Fruit fly (Drosophila melanogaster) whole organism, pupa: ENCODE results near the gene Jig.
A peak's percentile ranks its signal among the peaks of the same experiment; 100 is the strongest.

Source experiments
- CG10348 ChIP-seq: fragments of 200-800 bp; sonication (Bioruptor generic); IDR thresholded peaks from 2 replicates; pipeline ENCODE4 v1.3.6; 2022; ENCODE audit warnings: missing biosample characterization, missing genetic modification characterization
- CG12605 ChIP-seq: fragments of 200-800 bp; sonication (Bioruptor generic); IDR thresholded peaks from 2 replicates; pipeline ENCODE4 v1.3.6; 2022; ENCODE audit warnings: missing biosample characterization, missing genetic modification characterization
- CG13204 ChIP-seq: fragments of 200-800 bp; sonication (Bioruptor generic); optimal IDR thresholded peaks from 2 replicates; lab custom pipeline; 2018; ENCODE audit warnings: missing biosample characterization, mild to moderate bottlenecking, missing genetic modification characterization, moderate library complexity
- CG14655 ChIP-seq: fragments of 200-800 bp; sonication (Bioruptor generic); optimal IDR thresholded peaks from 3 replicates; lab custom pipeline; 2017; ENCODE audit warnings: mild to moderate bottlenecking, missing biosample characterization, missing genetic modification reagents, missing genetic modification characterization
- CG15710 ChIP-seq: fragments of 200-800 bp; sonication (Bioruptor generic); optimal IDR thresholded peaks from 2 replicates; lab custom pipeline; 2018; ENCODE audit warnings: missing biosample characterization, mild to moderate bottlenecking, missing genetic modification characterization, moderate library complexity
- CG17806 ChIP-seq: fragments of 200-800 bp; sonication (Bioruptor generic); optimal IDR thresholded peaks from 2 replicates; lab custom pipeline; 2018; ENCODE audit warnings: missing biosample characterization, mild to moderate bottlenecking, missing genetic modification characterization, moderate library complexity
- CG32121 ChIP-seq: fragments of 200-800 bp; sonication (Bioruptor generic); IDR thresholded peaks from 2 replicates; pipeline ENCODE4 v1.3.6; 2022; ENCODE audit warnings: missing biosample characterization, missing genetic modification characterization
- CG34367 ChIP-seq: fragments of 200-800 bp; sonication (Bioruptor generic); optimal IDR thresholded peaks from 2 replicates; lab custom pipeline; 2018; ENCODE audit warnings: missing biosample characterization, mild to moderate bottlenecking, missing genetic modification characterization
- CG4496 ChIP-seq: fragments of 200-800 bp; sonication (Bioruptor generic); IDR thresholded peaks from 3 replicates; pipeline ENCODE4 v1.3.6; 2022; ENCODE audit warnings: missing biosample characterization, missing genetic modification characterization
- CG8159 ChIP-seq: fragments of 200-800 bp; sonication (Bioruptor generic); optimal IDR thresholded peaks from 3 replicates; lab custom pipeline; 2018; ENCODE audit warnings: missing biosample characterization, mild to moderate bottlenecking, missing genetic modification characterization, moderate library complexity
- CG8301 ChIP-seq: fragments of 200-800 bp; sonication (Bioruptor generic); optimal IDR thresholded peaks from 2 replicates; lab custom pipeline; 2018; ENCODE audit warnings: missing biosample characterization, mild to moderate bottlenecking, missing genetic modification characterization
- CG9948 ChIP-seq: fragments of 200-800 bp; sonication (Bioruptor generic); optimal IDR thresholded peaks from 2 replicates; lab custom pipeline; 2018; ENCODE audit warnings: missing biosample characterization, mild to moderate bottlenecking, missing genetic modification characterization, moderate library complexity
- D1 ChIP-seq: fragments of 200-800 bp; sonication (Bioruptor generic); optimal IDR thresholded peaks from 2 replicates; lab custom pipeline; 2018; ENCODE audit warnings: missing biosample characterization, mild to moderate bottlenecking, missing genetic modification characterization, moderate library complexity
- EcR ChIP-seq: fragments of 200-800 bp; sonication (Bioruptor generic); optimal IDR thresholded peaks from 3 replicates; lab custom pipeline; 2019; ENCODE audit warnings: missing biosample characterization, missing genetic modification characterization, mild to moderate bottlenecking, moderate library complexity, missing genetic modification reagents
- Ets98B ChIP-seq: fragments of 200-800 bp; sonication (Bioruptor generic); IDR thresholded peaks from 2 replicates; pipeline ENCODE4 v1.3.6; 2022; ENCODE audit warnings: missing biosample characterization, missing genetic modification characterization
- Pif1A ChIP-seq: fragments of 200-800 bp; sonication (Bioruptor generic); optimal IDR thresholded peaks from 3 replicates; lab custom pipeline; 2016; ENCODE audit warnings: missing biosample characterization, missing genetic modification characterization
- Pif1B ChIP-seq: fragments of 200-800 bp; sonication (Bioruptor generic); optimal IDR thresholded peaks from 3 replicates; lab custom pipeline; 2016; ENCODE audit warnings: missing biosample characterization, missing genetic modification characterization
- Snoo ChIP-seq: fragments of 200-800 bp; sonication (Bioruptor generic); optimal IDR thresholded peaks from 3 replicates; lab custom pipeline; 2017; ENCODE audit warnings: missing biosample characterization, mild to moderate bottlenecking, missing genetic modification characterization, inconsistent platforms
- fd96Ca ChIP-seq: fragments of 200-800 bp; sonication (Bioruptor generic); IDR thresholded peaks from 3 replicates; pipeline ENCODE4 v1.3.6; 2022; ENCODE audit warnings: missing biosample characterization, missing genetic modification characterization
- gl ChIP-seq: fragments of 200-800 bp; sonication (Bioruptor generic); optimal IDR thresholded peaks from 2 replicates; lab custom pipeline; 2018; ENCODE audit warnings: missing biosample characterization, mild to moderate bottlenecking, missing genetic modification characterization
- rn ChIP-seq: fragments of 200-800 bp; sonication (Bioruptor generic); IDR thresholded peaks from 2 replicates; pipeline ENCODE4 v1.3.6; 2022; ENCODE audit warnings: missing biosample characterization, missing genetic modification characterization

Jig gene

dm6 chr3R:14560635-14561034, at the start of gene Jig:
Jig (plus strand) TSS chr3R:14560935.
- no peak for TF ChIP-seq gl (tag; lab: Kevin White, UChicago)
- TF ChIP-seq CG8159 (tag; lab: Kevin White, UChicago), result no peak
- no peak for TF ChIP-seq CG4496
- TF ChIP-seq CG13204 (GFP tag; lab: Kevin White, UChicago), result no peak
- TF ChIP-seq CG8301 (tag; lab: Kevin White, UChicago), result no peak
- TF ChIP-seq CG14655 (GFP tag; lab: Kevin White, UChicago), result no peak
- no peak for TF ChIP-seq CG34367 (tag; lab: Kevin White, UChicago)
- TF ChIP-seq Ets98B (GFP tag; lab: Robert Waterston, UW), result no peak
- no peak for TF ChIP-seq CG17806 (tag; lab: Kevin White, UChicago)
- TF ChIP-seq Pif1B (GFP tag; lab: Kevin White, UChicago), result no peak
- TF ChIP-seq, all 21 proteins: peak for 0

DNA sequence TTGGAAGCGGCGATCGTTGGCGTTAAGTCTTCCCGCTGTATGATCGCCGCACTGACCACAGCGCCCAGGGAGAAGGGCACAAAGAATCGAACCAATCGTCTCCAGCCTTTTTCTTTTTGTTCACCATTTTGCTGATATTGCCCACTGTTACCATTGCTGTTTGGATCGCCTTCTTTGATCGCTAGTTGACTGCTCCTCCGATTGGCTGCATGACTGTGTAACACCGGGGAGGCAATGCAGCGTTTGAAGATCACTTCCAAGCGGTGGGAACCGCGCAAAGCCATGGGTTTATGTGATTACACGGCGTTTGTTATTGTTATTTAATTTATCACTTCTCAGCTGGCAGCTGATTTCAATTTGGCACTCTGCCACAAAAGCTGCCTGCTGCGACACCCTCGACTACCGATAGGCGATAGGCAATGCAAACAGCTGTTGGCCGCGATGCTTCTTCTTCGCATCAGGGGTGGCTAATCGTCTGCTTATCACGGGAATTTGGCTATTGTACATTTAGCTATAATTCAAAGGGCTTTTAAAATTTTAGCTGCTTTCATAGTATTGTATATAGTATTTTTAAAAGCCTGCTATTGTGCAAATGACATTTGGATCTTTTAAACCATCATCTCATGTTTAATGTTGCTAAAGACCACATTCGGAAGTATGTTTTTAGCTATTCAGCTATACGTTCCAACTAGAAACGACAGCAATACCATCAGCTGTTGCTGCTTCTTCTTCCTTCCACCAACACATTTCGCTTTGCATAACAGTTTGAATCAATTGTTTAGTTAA, 49.4 kb upstream of the Jig start, which contains the start of the genes HtrA2 and mRpL11:
TSS of gene HtrA2 (minus strand) at position 590 of the 786 bp plus-strand sequence.
TSS of gene mRpL11 (plus strand) at position 716 of the 786 bp plus-strand sequence.
- TF ChIP-seq CG8159 (tag; lab: Kevin White, UChicago), result peak; percentile 54
- TF ChIP-seq Pif1B (GFP tag; lab: Kevin White, UChicago), result no peak
- TF ChIP-seq Ets98B (GFP tag; lab: Robert Waterston, UW), result no peak
- TF ChIP-seq CG34367 (tag; lab: Kevin White, UChicago), result peak; percentile 38
- no peak for TF ChIP-seq gl (tag; lab: Kevin White, UChicago)
- TF ChIP-seq CG17806 (tag; lab: Kevin White, UChicago), result peak; percentile 34
- no peak for TF ChIP-seq CG10348
- no peak for TF ChIP-seq CG14655 (GFP tag; lab: Kevin White, UChicago)
- peak; percentile 27 for TF ChIP-seq Pif1A (GFP tag; lab: Kevin White, UChicago)
- no peak for TF ChIP-seq D1 (tag; lab: Kevin White, UChicago)
- TF ChIP-seq fd96Ca, result no peak
- TF ChIP-seq CG8301 (tag; lab: Kevin White, UChicago), result peak; percentile 9
- TF ChIP-seq rn, result no peak
- TF ChIP-seq CG15710 (tag; lab: Kevin White, UChicago), result peak; percentile 47
- TF ChIP-seq Snoo (tag; lab: Kevin White, UChicago), result peak; percentile 25
- TF ChIP-seq CG12605, result no peak
- no peak for TF ChIP-seq EcR
- TF ChIP-seq CG32121 (GFP tag; lab: Robert Waterston, UW), result no peak
- peak; percentile 53; the same call in 2 of the 3 replicates for TF ChIP-seq CG4496
- TF ChIP-seq CG9948 (tag; lab: Kevin White, UChicago), result no peak
- no peak for TF ChIP-seq CG13204 (GFP tag; lab: Kevin White, UChicago)

DNA sequence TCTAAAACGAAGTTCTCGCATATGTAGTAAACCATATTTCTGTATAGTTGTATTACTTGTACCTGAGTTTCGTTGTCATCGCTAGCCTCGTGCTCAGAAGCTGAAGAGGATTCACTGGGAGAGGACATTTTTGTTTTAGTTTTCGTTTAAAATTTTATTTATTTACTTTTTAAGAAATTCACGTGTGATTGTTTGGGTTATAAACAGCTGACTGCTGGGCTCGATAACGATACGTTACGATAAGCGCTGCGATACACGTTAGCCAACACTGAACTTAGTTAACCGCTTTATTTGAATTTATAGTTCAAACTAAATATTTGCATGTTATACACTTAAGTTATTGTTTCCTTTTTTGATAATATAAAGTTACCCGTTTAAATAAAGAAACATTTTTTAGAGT, 47.3 kb upstream of the Jig start, which contains the start of gene CG8461:
TSS of gene CG8461 (minus strand) at position 218 of the 400 bp plus-strand sequence.
- TF ChIP-seq rn (no peak), CG34367 (tag; lab: Kevin White, UChicago) (no peak)

dm6 chr3R:14516742-14517141, 44.0 kb upstream of the Jig start, which contains the start of gene CG34273:
CG34273 (plus strand) TSS chr3R:14517042.
- TF ChIP-seq CG14655 (GFP tag; lab: Kevin White, UChicago) (no peak), CG13204 (GFP tag; lab: Kevin White, UChicago) (no peak), CG8159 (tag; lab: Kevin White, UChicago) (no peak), CG9948 (tag; lab: Kevin White, UChicago) (no peak), rn (no peak), CG12605 (no peak)
- TF ChIP-seq, all 21 proteins: peak for 0

DNA sequence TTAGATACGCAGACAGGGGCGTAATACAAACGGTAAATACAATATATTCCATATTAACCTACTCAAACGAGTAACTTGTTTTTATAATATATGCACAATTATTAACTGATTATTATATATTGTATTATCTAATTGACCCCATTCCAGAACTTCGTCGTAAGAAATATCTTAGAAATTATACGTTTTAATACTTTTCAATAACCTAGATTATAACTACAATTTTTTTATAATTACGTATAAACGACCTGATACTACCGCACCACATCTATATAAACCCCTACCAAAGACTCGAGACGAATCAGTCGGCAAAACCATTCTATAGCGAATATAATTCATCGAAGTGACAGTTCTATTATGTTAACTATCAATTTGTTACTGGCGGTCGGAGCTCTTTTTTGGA, 40.0 kb upstream of the Jig start, which contains the start of gene Cyp313a1:
TSS of gene Cyp313a1 (plus strand) at position 301 of the 400 bp plus-strand sequence.
- TF ChIP-seq CG13204 (GFP tag; lab: Kevin White, UChicago) (no peak), D1 (tag; lab: Kevin White, UChicago) (no peak), CG14655 (GFP tag; lab: Kevin White, UChicago) (no peak), CG9948 (tag; lab: Kevin White, UChicago) (no peak), Ets98B (GFP tag; lab: Robert Waterston, UW) (no peak), CG17806 (tag; lab: Kevin White, UChicago) (no peak), Pif1A (GFP tag; lab: Kevin White, UChicago) (no peak)

DNA sequence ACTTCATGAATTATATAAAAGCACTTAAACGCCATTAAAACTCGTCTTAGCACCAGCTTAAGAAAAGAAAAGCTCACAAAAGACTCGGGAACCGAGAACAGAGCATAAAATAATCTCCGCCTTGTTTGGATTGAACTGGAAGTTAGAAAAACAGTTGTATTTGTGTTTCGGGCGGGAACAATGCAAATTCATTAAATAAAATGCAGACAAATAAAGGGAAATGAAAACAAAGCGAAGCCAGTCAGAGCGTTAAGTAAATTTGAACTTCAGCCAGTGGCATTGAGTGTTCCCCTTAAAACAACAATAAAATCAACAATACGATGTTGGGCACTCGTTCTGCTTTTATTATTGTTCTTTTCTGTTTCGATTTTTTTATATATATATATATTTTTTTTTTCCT, 34.1 kb upstream of the Jig start:
- TF ChIP-seq CG10348 (no peak), Ets98B (GFP tag; lab: Robert Waterston, UW) (no peak), CG12605 (no peak), Snoo (tag; lab: Kevin White, UChicago) (no peak), CG34367 (tag; lab: Kevin White, UChicago) (no peak), fd96Ca (no peak), CG15710 (tag; lab: Kevin White, UChicago) (no peak), rn (no peak), CG13204 (GFP tag; lab: Kevin White, UChicago) (no peak), CG4496 (no peak), Pif1B (GFP tag; lab: Kevin White, UChicago) (no peak), gl (tag; lab: Kevin White, UChicago) (no peak), D1 (tag; lab: Kevin White, UChicago) (no peak), CG8159 (tag; lab: Kevin White, UChicago) (no peak), Pif1A (GFP tag; lab: Kevin White, UChicago) (no peak), CG32121 (GFP tag; lab: Robert Waterston, UW) (no peak), CG8301 (tag; lab: Kevin White, UChicago) (no peak)
